Fruit fly (Drosophila melanogaster) whole organism, larva: ENCODE measurements around the gene Prx6a.

ENCODE experiments used
- noc ChIP-seq: fragments of 200-800 bp; sonication (Bioruptor generic); optimal IDR thresholded peaks from 3 replicates; lab custom pipeline; 2019; ENCODE audit warnings: missing biosample characterization, mild to moderate bottlenecking, missing genetic modification characterization, moderate library complexity

Prx6a gene

DNA sequence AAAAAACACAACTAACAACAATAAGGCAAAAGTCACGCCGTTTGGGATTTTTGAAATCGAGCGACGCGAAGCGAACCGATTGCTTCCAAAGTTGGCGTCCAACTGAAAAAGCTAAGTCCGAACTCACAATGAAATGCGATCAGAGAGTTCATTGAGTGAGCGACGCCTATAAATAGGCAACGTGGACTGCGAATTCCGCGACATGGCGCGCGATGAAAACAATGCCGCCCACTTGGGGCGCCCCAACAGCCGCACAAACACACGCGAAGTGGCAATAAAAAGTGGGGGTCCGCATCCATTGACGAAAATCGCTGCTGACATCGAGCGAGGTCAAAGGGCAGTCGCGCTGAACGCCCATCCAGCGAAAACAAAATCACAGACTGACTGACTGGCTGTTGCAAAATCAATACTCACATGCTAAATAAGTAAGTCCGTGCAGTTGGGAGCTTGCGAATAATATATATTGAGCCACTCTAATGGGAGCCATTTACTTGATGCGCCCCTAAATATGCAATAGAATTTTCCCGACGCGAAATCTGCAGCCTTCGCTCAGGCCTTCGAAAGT is 22.7 kb downstream of the Prx6a start:
- no peak for TF ChIP-seq noc (tag; lab: Kevin White, UChicago)

DNA sequence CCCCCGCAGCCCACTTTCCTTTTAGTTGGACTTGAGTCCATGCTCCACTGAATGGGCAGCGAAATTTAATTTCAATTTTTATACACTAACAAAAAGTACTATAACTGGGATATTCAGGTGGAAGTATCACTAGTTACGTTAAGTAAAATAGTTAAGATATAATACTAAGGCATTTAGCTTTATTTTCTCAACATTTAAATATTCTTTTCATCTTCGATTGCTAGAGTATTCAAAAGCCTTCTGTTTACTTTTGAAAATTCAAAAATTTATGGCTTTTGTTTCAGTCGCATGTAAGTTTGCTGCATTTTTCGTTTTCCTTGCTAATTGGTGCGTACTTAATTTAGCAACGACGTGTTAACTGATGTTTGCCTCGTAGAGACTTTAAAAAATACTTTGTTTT is 26.4 kb downstream of the Prx6a start:
- TF ChIP-seq noc (tag; lab: Kevin White, UChicago) = no peak

DNA sequence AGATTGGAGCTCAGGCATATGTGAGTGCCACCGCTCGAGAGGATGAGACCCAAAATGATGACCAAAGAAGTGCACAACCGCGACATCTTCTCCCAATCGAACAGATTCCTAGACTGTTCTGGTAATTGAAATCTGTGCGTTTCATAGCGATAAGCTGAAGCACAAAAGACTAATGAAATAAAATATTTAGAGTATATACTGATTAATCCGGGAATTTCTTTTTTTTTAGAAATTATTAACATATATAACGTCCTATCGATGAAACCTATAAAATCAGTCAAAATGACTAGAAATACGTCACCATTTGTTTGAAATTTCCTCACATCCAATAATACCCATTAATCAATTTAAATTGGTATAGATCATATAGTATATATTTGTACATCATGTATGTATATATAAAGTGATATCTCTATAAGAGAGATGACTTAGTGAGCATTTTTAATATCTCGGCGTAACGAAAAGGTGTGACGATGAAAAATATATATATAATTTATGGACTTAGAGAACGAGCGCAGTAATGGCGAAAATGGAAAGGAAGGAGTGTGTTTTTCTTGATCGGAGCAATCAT is 30.8 kb downstream of the Prx6a start, which contains the start of the genes CG3117 and CG2983:
Gene CG3117, minus strand, starts transcription at position 101 of the 571 bp plus-strand sequence.
Gene CG2983, plus strand, starts transcription at position 521 of the 571 bp plus-strand sequence.
- no peak for TF ChIP-seq noc (tag; lab: Kevin White, UChicago)

DNA sequence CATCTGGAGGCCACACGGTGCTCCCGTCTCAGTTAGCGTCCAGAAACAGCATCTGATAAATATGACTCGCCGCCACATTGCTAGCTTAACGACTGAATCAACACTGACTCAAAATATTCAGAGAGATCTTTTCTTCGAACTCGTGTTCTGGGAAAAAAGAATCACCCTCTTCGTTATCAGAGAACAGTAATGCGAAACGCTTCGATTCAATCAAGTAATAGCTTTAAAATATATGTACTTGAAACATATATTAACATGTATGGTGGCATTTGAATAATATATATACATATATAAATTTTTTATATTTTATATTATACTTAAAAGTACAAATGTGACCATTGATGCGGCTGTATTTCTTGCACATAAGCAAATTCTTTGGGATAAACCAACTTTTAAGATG is 32.4 kb downstream of the Prx6a start, which contains the start of gene CG18557:
Gene CG18557, minus strand, starts transcription at position 101 of the 400 bp plus-strand sequence.
- TF ChIP-seq noc (tag; lab: Kevin White, UChicago) = no peak

DNA sequence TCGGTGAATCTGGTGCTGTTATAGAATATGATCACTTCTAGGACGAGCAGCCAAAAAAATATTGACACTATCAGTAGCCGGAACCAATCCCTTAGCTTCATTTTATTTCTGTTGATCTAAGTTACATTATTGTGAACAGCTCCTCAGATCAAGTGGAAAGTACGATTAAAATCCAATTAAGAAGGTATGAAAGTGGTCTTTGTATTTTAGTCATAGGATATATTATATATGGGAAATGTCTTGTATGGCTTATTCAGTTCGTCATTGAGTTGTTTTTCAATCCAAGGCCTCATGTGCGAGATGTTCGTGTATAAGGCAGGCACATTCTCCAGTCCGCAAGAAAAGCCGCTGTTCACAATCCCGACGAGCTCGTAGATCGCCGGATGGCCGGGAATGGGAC is 33.6 kb downstream of the Prx6a start, which contains the start of gene CG18558:
Gene CG18558, minus strand, starts transcription at position 101 of the 400 bp plus-strand sequence.
- TF ChIP-seq noc (tag; lab: Kevin White, UChicago) = no peak

DNA sequence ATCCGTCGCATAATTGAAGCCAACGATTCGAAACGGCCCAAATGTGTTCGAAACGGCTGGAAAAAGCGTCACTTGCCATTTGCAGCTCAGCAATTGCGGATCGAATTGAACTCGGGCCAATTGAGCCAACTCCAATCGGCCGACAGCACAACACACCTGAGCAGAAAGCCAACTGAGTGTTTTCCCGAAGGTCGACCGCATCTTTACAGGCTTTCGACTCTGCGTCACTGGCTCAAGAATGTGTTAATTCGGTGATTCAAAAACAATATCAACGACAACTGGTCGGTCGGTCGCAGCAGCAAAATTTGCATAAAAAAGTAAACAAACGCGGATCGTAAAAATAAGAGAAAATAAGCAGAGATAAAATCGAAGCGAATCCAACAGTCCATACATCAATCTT is 37.7 kb downstream of the Prx6a start:
- no peak for TF ChIP-seq noc (tag; lab: Kevin White, UChicago)

DNA sequence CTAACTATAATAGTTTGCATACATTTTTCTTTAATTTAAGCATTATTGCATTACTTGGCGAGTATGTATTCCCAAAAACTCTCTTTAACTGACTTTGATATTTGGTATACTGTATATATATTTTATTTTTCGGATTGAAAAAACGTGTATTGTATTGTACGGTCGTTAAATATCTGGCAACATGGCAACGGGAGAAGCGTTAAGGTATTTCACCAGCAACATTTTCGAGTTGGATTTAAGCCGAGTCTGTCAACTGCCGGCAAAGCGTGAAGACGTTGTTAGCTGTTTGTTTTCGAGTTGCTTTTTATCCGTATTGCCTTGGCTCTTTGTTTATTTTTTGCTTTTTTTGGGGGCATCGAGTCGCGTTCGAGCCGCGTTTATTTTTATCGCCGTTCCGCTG is 38.2 kb downstream of the Prx6a start, which contains the start of gene CG2975:
Gene CG2975, plus strand, starts transcription at position 275 of the 400 bp plus-strand sequence.
- TF ChIP-seq noc (tag; lab: Kevin White, UChicago) = no peak

DNA sequence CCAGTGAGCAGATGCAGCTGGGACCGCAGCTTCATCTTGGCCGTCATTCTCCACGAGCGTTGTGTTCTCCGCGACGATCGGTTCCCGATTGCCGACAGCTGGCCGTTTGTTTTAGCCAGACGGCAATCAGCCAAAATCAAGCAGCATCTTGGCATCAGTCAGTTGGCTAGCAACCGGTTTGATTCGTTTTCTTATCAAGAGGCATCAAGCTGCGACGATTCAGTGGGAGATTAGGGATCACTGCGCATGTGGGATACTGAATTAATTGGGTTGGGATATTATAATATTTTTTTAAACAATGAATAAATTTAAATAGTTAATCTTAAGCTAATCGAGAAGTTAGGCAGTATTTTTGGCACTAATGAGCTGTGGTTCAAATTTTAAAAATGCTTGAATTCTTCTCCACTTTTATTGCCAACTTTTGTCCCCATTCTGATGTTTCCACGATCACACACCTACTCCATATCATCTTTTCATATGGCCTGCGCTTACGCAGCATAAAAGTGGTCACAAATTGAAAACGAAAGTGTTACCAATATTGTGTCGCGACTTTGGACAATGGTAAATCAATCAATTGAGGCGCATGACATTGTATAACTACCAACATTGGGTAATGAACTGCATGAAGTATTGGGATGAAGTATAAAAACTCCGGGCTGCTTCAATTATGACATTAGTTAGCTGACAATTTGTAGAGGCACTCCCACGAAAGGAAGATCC is 40.1 kb downstream of the Prx6a start, which contains the start of the genes CG3119 and Cpr23B:
Gene CG3119, minus strand, starts transcription at position 92 of the 720 bp plus-strand sequence.
Gene Cpr23B, plus strand, starts transcription at position 670 of the 720 bp plus-strand sequence.
- TF ChIP-seq noc (tag; lab: Kevin White, UChicago) = no peak

DNA sequence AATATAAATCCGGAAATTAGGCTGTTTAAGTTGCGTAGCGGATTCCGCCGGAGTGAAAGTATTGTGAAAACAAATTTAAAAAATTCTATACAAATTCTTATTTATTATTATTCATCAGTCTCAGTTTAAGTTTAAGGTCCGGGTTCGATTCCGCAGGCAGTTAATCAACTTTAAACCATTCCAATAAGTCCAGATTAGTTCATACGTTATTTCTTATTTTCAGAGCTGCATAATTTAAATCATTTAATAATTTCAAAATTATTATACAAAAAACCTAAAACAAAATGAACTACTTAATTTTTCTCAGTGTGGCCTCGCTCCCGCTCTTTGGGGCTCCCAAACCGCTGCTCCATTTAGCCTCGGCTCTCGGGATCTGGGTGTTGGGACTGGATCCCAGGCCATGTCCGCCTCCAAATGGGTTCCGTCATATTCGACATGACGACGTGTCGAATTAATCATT is 47.7 kb downstream of the Prx6a start:
- peak; percentile 91 for TF ChIP-seq noc (tag; lab: Kevin White, UChicago)

DNA sequence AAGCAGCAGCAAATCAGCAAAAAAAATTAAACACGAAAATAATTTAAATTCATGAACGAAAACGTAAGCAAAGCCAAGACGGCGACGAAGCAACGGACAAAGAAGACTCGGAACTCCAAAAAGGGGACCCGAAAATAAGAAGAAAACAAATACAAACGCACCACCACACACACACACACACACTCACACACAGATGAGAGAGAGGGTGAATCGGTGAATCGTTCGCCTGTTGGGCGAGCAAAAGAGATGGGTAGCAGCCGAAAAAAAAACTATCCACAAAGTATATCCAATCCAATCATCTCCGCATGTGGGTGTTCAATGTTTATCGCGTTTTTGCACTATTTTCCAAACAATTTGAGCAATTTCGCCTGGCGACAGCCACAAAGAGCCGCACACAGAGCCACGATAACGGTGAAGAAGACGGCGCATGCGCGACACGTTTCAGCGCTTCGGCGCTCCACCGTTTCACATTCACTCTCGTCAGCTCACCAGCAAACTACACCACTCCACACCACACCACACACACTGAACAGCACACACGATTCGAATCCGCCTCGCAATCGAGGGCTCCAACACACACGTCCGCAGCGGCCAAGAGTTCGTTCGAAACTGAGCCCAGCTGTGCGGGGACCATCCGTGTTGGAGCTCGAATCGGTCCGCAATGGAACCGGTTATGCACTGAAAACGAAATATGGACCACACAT is 48.2 kb downstream of the Prx6a start, which contains the start of gene Duox:
Gene Duox, minus strand, starts transcription at position 612 of the 704 bp plus-strand sequence.
- TF ChIP-seq noc (tag; lab: Kevin White, UChicago) = no peak
